Worm (Caenorhabditis elegans): ENCODE results near the gene F38H4.4.

ce11 chrIV:11878249-11878648, 30.2 kb downstream of the F38H4.4 start, which contains the start of gene cutl-27:
- TF ChIP-seq ttx-3 (tag; optimal IDR thresholded peaks at IDR 0.05): no peak
- TF ChIP-seq ztf-16 (tag; optimal IDR thresholded peaks at IDR 0.05): no peak
- no peak for TF ChIP-seq odd-2 (tag; optimal IDR thresholded peaks at IDR 0.05)
- TF ChIP-seq ceh-9 (tag; optimal IDR thresholded peaks at IDR 0.05): no peak

All from whole organism, late embryonic.